Worm (Caenorhabditis elegans): ENCODE data around the gene C48A7.16.

C48A7.16 gene

DNA sequence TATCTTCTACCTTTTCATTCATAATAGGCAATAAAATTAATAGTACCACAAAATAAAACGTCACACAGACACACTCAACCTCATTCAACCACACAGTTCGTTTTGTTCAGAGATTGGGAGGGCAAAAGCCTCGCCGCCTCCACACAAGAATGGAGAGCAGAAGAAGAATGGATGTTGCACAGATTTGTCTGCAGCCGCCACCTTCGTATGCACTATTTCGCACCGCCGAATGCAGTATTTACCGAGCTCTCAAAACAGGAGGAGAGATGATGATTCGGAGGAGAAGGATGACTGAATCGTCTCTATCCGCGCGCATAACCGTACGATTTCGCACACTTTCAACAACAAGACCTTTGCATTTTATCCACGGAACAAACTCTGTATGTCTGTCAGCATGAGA lies 7.8 kb upstream of the C48A7.16 start:
- TF ChIP-seq gmeb-1 (tag; optimal IDR thresholded peaks at IDR 0.05) = no peak
- TF ChIP-seq lin-39 (tag; optimal IDR thresholded peaks at IDR 0.05) = no peak
- no peak for TF ChIP-seq C34F6.9 (tag; optimal IDR thresholded peaks at IDR 0.05)
- no peak for TF ChIP-seq mab-5 (tag; optimal IDR thresholded peaks at IDR 0.05)
- no peak for TF ChIP-seq dmd-4 (tag; optimal IDR thresholded peaks at IDR 0.05)
- TF ChIP-seq crh-2 (tag; optimal IDR thresholded peaks at IDR 0.05) = no peak
- TF ChIP-seq nhr-129 (tag; optimal IDR thresholded peaks at IDR 0.05) = peak; percentile 41
- no peak for TF ChIP-seq ztf-1 (GFP tag; conservative IDR thresholded peaks at IDR 0.05)
- no peak for TF ChIP-seq nhr-237 (tag; optimal IDR thresholded peaks at IDR 0.05)
- TF ChIP-seq Y55F3AM.14 (GFP tag; optimal IDR thresholded peaks at IDR 0.05) = peak; percentile 14
- no peak for TF ChIP-seq lsy-2 (tag; optimal IDR thresholded peaks at IDR 0.05)
- TF ChIP-seq nhr-12 (tag; optimal IDR thresholded peaks at IDR 0.05) = no peak
- TF ChIP-seq alr-1 (tag; optimal IDR thresholded peaks at IDR 0.05) = no peak
- no peak for TF ChIP-seq R02D3.7 (tag; optimal IDR thresholded peaks at IDR 0.05)
- no peak for TF ChIP-seq ceh-16 (tag; optimal IDR thresholded peaks at IDR 0.05)
- TF ChIP-seq ztf-4 (tag; optimal IDR thresholded peaks at IDR 0.05) = no peak
- TF ChIP-seq lin-13 (GFP tag; optimal IDR thresholded peaks at IDR 0.05) = no peak
- TF ChIP-seq nhr-11 (tag; optimal IDR thresholded peaks at IDR 0.05) = no peak
- TF ChIP-seq aly-2 (tag; optimal IDR thresholded peaks at IDR 0.05) = no peak
- TF ChIP-seq ama-1 (optimal IDR thresholded peaks at IDR 0.05) = peak; percentile 3
- TF ChIP-seq blmp-1 (tag; optimal IDR thresholded peaks at IDR 0.05; ENCODE audit: insufficient read depth) = no peak
- no peak for TF ChIP-seq peb-1 (tag; optimal IDR thresholded peaks at IDR 0.05)
- TF ChIP-seq mdl-1 (tag; optimal IDR thresholded peaks at IDR 0.05) = no peak
- no peak for TF ChIP-seq sma-3 (GFP tag; optimal IDR thresholded peaks at IDR 0.05)
- no peak for TF ChIP-seq F13H6.1 (tag; optimal IDR thresholded peaks at IDR 0.05)
- no peak for TF ChIP-seq nhr-6 (tag; optimal IDR thresholded peaks at IDR 0.05)
- TF ChIP-seq lin-11 (tag; optimal IDR thresholded peaks at IDR 0.05) = no peak

DNA sequence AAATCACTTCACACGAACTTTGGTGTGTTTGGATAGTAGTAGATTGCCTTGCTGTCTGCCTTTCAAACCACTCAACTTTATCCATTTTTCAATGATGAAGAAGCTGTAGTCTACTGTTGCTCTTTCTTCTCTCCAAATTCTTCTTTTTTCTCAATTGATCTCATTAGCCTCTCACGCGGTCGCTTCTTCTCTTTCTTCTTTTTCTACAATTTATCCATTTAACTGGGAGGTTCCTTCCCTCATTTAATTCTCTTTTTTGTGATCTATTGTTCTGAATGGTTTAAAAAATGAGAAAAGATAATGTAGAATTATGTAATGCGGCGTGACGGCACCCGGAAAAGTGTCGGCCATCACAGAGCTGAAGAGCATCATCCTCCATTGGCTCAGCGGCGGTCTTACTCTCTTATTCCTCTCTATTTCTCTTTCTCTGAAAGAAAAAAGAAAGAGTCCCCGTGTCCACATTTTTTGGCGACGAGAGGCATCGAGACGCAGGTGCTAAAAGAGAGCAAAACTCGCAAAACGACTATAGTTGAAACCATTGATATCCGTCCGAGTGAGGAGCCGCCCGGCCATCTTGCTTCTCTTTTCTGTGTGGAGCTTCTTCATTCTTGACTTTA lies 4.7 kb upstream of the C48A7.16 start:
- peak; percentile 40 for TF ChIP-seq nhr-129 (tag; optimal IDR thresholded peaks at IDR 0.05)
- TF ChIP-seq C34F6.9 (tag; optimal IDR thresholded peaks at IDR 0.05) = peak; percentile 23
- peak in 1 of 2 experiments; percentile 8 for TF ChIP-seq mdl-1 (tag; optimal IDR thresholded peaks at IDR 0.05)
- no peak for TF ChIP-seq nhr-21 (tag; optimal IDR thresholded peaks at IDR 0.05)
- TF ChIP-seq unc-55 (GFP tag; optimal IDR thresholded peaks at IDR 0.05) = peak; percentile 50
- TF ChIP-seq lsy-2 (tag; optimal IDR thresholded peaks at IDR 0.05) = peak in 1 of 2 experiments; percentile 17
- peak; percentile 59 for TF ChIP-seq sma-9 (GFP tag; optimal IDR thresholded peaks at IDR 0.05)
- no peak for TF ChIP-seq sma-9 (tag; optimal IDR thresholded peaks at IDR 0.05)
- no peak for TF ChIP-seq peb-1 (tag; optimal IDR thresholded peaks at IDR 0.05)
- peak; percentile 55 for TF ChIP-seq F13H6.1 (tag; optimal IDR thresholded peaks at IDR 0.05)
- TF ChIP-seq ztf-1 (GFP tag; conservative IDR thresholded peaks at IDR 0.05) = no peak

DNA sequence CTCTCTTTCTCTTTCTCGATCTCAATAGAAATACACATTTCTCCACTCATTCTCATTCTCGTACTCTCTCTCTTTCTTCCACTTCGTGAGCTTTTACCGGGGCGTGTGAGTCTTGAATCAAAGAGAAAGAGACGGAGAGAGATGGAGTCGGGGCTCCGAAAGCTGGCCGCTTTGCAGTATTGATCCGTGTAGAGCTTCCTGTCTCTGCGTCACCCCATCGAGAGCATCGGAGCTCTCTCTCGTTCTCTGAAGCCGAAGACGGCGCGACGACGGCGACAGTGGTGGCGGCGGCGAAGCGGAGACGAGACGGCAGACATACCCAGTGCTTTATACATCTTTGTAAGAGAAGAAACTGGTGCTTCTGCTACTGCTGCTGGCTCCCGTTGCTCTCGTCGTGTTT lies 3.2 kb upstream of the C48A7.16 start:
- TF ChIP-seq mdl-1 (tag; optimal IDR thresholded peaks at IDR 0.05) (peak in 1 of 2 experiments; percentile 74), ceh-16 (tag; optimal IDR thresholded peaks at IDR 0.05) (no peak), mab-5 (tag; optimal IDR thresholded peaks at IDR 0.05) (peak; percentile 67), nhr-23 (tag; optimal IDR thresholded peaks at IDR 0.05) (no peak), ceh-82 (tag; optimal IDR thresholded peaks at IDR 0.05) (peak; percentile 32), unc-39 (tag; optimal IDR thresholded peaks at IDR 0.05) (no peak), Y55F3AM.14 (GFP tag; optimal IDR thresholded peaks at IDR 0.05) (peak; percentile 57), sem-4 (tag; optimal IDR thresholded peaks at IDR 0.05) (peak; percentile 82), lin-13 (GFP tag; optimal IDR thresholded peaks at IDR 0.05) (peak; percentile 59), crh-2 (tag; optimal IDR thresholded peaks at IDR 0.05) (peak; percentile 72), nhr-11 (tag; optimal IDR thresholded peaks at IDR 0.05) (no peak), F13H6.1 (tag; optimal IDR thresholded peaks at IDR 0.05) (peak; percentile 88), egl-27 (tag; optimal IDR thresholded peaks at IDR 0.05) (peak; percentile 65), nhr-6 (tag; optimal IDR thresholded peaks at IDR 0.05) (peak; percentile 42), nhr-237 (tag; optimal IDR thresholded peaks at IDR 0.05) (no peak), unc-55 (GFP tag; optimal IDR thresholded peaks at IDR 0.05) (peak; percentile 89), elt-1 (tag; optimal IDR thresholded peaks at IDR 0.05) (no peak), C34F6.9 (tag; optimal IDR thresholded peaks at IDR 0.05) (peak; percentile 92), nhr-10 (tag; optimal IDR thresholded peaks at IDR 0.05) (no peak), fos-1 (tag; optimal IDR thresholded peaks at IDR 0.05) (peak; percentile 59), ztf-4 (tag; optimal IDR thresholded peaks at IDR 0.05) (peak; percentile 56), lin-11 (tag; optimal IDR thresholded peaks at IDR 0.05) (peak; percentile 81), nhr-129 (tag; optimal IDR thresholded peaks at IDR 0.05) (peak; percentile 87), gmeb-1 (tag; optimal IDR thresholded peaks at IDR 0.05) (no peak), lin-39 (tag; optimal IDR thresholded peaks at IDR 0.05) (no peak), zag-1 (tag; optimal IDR thresholded peaks at IDR 0.05) (peak; percentile 94), sma-9 (GFP tag; optimal IDR thresholded peaks at IDR 0.05) (peak; percentile 75), sma-9 (tag; optimal IDR thresholded peaks at IDR 0.05) (no peak), ama-1 (optimal IDR thresholded peaks at IDR 0.05) (no peak), ztf-1 (GFP tag; conservative IDR thresholded peaks at IDR 0.05) (no peak), lsy-2 (tag; optimal IDR thresholded peaks at IDR 0.05) (peak; percentile 61 to 79), R02D3.7 (tag; optimal IDR thresholded peaks at IDR 0.05) (no peak)
